Worm (Caenorhabditis elegans): ENCODE data around the gene D1022.9.

The D1022.9 gene

ce11 chrII:7489605-7490004, at the start of gene D1022.9:
D1022.9 (minus strand) TSS chrII:7489705.
- no peak for TF ChIP-seq mab-9 (GFP tag; IDR thresholded peaks at IDR 0.05)
- TF ChIP-seq zag-1 (tag; optimal IDR thresholded peaks at IDR 0.05): no peak
- no peak for TF ChIP-seq sox-4 (tag; optimal IDR thresholded peaks at IDR 0.05)
- TF ChIP-seq ceh-82 (tag; optimal IDR thresholded peaks at IDR 0.05): no peak
- TF ChIP-seq pqm-1 (tag; optimal IDR thresholded peaks at IDR 0.05): no peak
- TF ChIP-seq lin-13 (GFP tag; optimal IDR thresholded peaks at IDR 0.05): no peak
- no peak for TF ChIP-seq rnt-1 (tag; optimal IDR thresholded peaks at IDR 0.05)
- TF ChIP-seq unc-30 (tag; optimal IDR thresholded peaks at IDR 0.05): no peak
- no peak for TF ChIP-seq ztf-11 (tag; optimal IDR thresholded peaks at IDR 0.05)
- TF ChIP-seq mef-2 (tag; optimal IDR thresholded peaks at IDR 0.05): no peak
- TF ChIP-seq nhr-71 (tag; optimal IDR thresholded peaks at IDR 0.05): no peak
- no peak for TF ChIP-seq fkh-8 (tag; optimal IDR thresholded peaks at IDR 0.05)
- no peak for TF ChIP-seq C34B4.2 (tag; optimal IDR thresholded peaks at IDR 0.05)

DNA sequence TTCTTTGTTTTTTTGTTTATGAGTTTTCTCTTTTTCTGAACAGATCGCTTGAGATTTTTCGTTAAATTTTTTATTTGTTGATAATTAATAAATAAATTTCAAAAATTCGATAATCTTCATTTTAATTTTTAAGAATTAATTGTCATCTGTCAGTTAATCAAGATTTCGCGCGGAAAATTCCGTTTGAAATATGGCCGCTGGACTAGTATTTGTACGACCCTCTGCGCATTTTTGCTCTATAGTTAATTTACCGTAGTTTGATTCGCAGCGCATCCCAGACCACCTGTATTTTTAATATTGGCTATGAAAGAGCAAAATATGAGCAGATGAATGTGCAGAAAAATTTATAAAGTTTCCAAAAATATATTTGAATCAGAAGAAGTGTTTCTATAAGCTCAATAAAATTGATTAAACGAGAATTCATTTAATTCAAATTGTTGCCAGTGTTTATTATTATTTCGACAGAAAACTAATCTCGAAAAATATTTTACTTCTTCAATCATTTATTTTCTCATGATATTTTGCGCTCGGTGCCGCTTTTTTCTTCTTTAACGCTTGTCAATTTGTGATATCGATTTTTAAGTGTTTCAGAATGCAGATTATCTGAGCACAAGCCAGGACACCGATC, 48.2 kb upstream of the D1022.9 start, which contains the start of gene nfi-1:
TSS of gene nfi-1 (plus strand) at position 578 of the 628 bp plus-strand sequence.
- TF ChIP-seq blmp-1 (tag; optimal IDR thresholded peaks at IDR 0.05): peak; percentile 65
- TF ChIP-seq nhr-20 (tag; optimal IDR thresholded peaks at IDR 0.05): peak; percentile 58
- peak; percentile 67 for TF ChIP-seq lin-15B (tag; optimal IDR thresholded peaks at IDR 0.05)
- TF ChIP-seq nhr-47 (tag; optimal IDR thresholded peaks at IDR 0.05): peak; percentile 38
- TF ChIP-seq jun-1 (tag; optimal IDR thresholded peaks at IDR 0.05): no peak
- peak; percentile 55 for TF ChIP-seq unc-130 (tag; optimal IDR thresholded peaks at IDR 0.05)
- peak; percentile 65 to 87 (median 76) for TF ChIP-seq dpl-1 (GFP tag; optimal IDR thresholded peaks at IDR 0.05)
- TF ChIP-seq rnt-1 (tag; optimal IDR thresholded peaks at IDR 0.05): peak; percentile 72
- TF ChIP-seq nhr-90 (tag; optimal IDR thresholded peaks at IDR 0.05; ENCODE audit: poor library complexity): peak; percentile 11
- TF ChIP-seq lin-14 (GFP tag; optimal IDR thresholded peaks at IDR 0.05): peak; percentile 60
- TF ChIP-seq efl-1 (optimal IDR thresholded peaks at IDR 0.05): peak; percentile 44 to 80
- peak; percentile 82 to 97 for TF ChIP-seq efl-1 (GFP tag; optimal IDR thresholded peaks at IDR 0.05 in 1 of 2)
- peak; percentile 67 for TF ChIP-seq lir-3 (tag; optimal IDR thresholded peaks at IDR 0.05; ENCODE audit: poor library complexity)
- TF ChIP-seq zip-4 (GFP tag; optimal IDR thresholded peaks at IDR 0.05): no peak
- TF ChIP-seq nhr-85 (tag): peak; percentile 13
- no peak for TF ChIP-seq fkh-8 (tag; optimal IDR thresholded peaks at IDR 0.05)
- TF ChIP-seq skn-1 (tag; optimal IDR thresholded peaks at IDR 0.05): peak; percentile 37
- TF ChIP-seq C16A3.4 (tag; optimal IDR thresholded peaks at IDR 0.05): peak; percentile 72
- TF ChIP-seq snpc-4 (tag; optimal IDR thresholded peaks at IDR 0.05): peak; percentile 8
- peak; percentile 18 for TF ChIP-seq vab-15 (tag; optimal IDR thresholded peaks at IDR 0.05)
- TF ChIP-seq snu-23 (GFP tag; optimal IDR thresholded peaks at IDR 0.05): peak; percentile 60
- TF ChIP-seq xbp-1 (tag; optimal IDR thresholded peaks at IDR 0.05): peak; percentile 53
- peak in 1 of 6 experiments; percentile 50 for TF ChIP-seq elt-3 (tag; optimal IDR thresholded peaks at IDR 0.05)
- TF ChIP-seq ztf-11 (tag; optimal IDR thresholded peaks at IDR 0.05): peak in 1 of 2 experiments; percentile 28
- peak; percentile 17 for TF ChIP-seq swsn-7 (tag; optimal IDR thresholded peaks at IDR 0.05)
- peak; percentile 56 for TF ChIP-seq mep-1 (tag; optimal IDR thresholded peaks at IDR 0.05)
- no peak for TF ChIP-seq egl-27 (tag; optimal IDR thresholded peaks at IDR 0.05)
- TF ChIP-seq grh-1 (GFP tag; IDR thresholded peaks at IDR 0.05): no peak
- peak; percentile 75 to 97 for TF ChIP-seq lsy-2 (tag; optimal IDR thresholded peaks at IDR 0.05)
- TF ChIP-seq ets-5 (GFP tag; IDR thresholded peaks at IDR 0.05): no peak
- TF ChIP-seq F16B12.6 (tag; optimal IDR thresholded peaks at IDR 0.05): no peak
- no peak for TF ChIP-seq fkh-4 (tag; optimal IDR thresholded peaks at IDR 0.05; ENCODE audit: borderline replicate concordance)
- no peak for TF ChIP-seq pqm-1 (tag; optimal IDR thresholded peaks at IDR 0.05)
- TF ChIP-seq tbx-2 (tag; optimal IDR thresholded peaks at IDR 0.05): peak; percentile 53
- peak; percentile 62 for TF ChIP-seq nhr-71 (tag; optimal IDR thresholded peaks at IDR 0.05)
- peak; percentile 74 to 88 for TF ChIP-seq lin-35 (GFP tag; optimal IDR thresholded peaks at IDR 0.05)
- TF ChIP-seq sptf-1 (tag; optimal IDR thresholded peaks at IDR 0.05): no peak

Measured in whole organism, L1 larva.